Fruit fly (Drosophila melanogaster) whole organism, pupa: ENCODE data around the gene Jon66Cii.

Experiments used
- CG10348 ChIP-seq: fragments of 200-800 bp; sonication (Bioruptor generic); IDR thresholded peaks from 2 replicates; pipeline ENCODE4 v1.3.6; 2022; ENCODE audit warnings: missing biosample characterization, missing genetic modification characterization
- CG12605 ChIP-seq: fragments of 200-800 bp; sonication (Bioruptor generic); IDR thresholded peaks from 2 replicates; pipeline ENCODE4 v1.3.6; 2022; ENCODE audit warnings: missing biosample characterization, missing genetic modification characterization
- CG13204 ChIP-seq: fragments of 200-800 bp; sonication (Bioruptor generic); optimal IDR thresholded peaks from 2 replicates; lab custom pipeline; 2018; ENCODE audit warnings: missing biosample characterization, mild to moderate bottlenecking, missing genetic modification characterization, moderate library complexity
- CG14655 ChIP-seq: fragments of 200-800 bp; sonication (Bioruptor generic); optimal IDR thresholded peaks from 3 replicates; lab custom pipeline; 2017; ENCODE audit warnings: mild to moderate bottlenecking, missing biosample characterization, missing genetic modification reagents, missing genetic modification characterization
- CG15710 ChIP-seq: fragments of 200-800 bp; sonication (Bioruptor generic); optimal IDR thresholded peaks from 2 replicates; lab custom pipeline; 2018; ENCODE audit warnings: missing biosample characterization, mild to moderate bottlenecking, missing genetic modification characterization, moderate library complexity
- CG17806 ChIP-seq: fragments of 200-800 bp; sonication (Bioruptor generic); optimal IDR thresholded peaks from 2 replicates; lab custom pipeline; 2018; ENCODE audit warnings: missing biosample characterization, mild to moderate bottlenecking, missing genetic modification characterization, moderate library complexity
- CG32121 ChIP-seq: fragments of 200-800 bp; sonication (Bioruptor generic); IDR thresholded peaks from 2 replicates; pipeline ENCODE4 v1.3.6; 2022; ENCODE audit warnings: missing biosample characterization, missing genetic modification characterization
- CG34367 ChIP-seq: fragments of 200-800 bp; sonication (Bioruptor generic); optimal IDR thresholded peaks from 2 replicates; lab custom pipeline; 2018; ENCODE audit warnings: missing biosample characterization, mild to moderate bottlenecking, missing genetic modification characterization
- CG4496 ChIP-seq: fragments of 200-800 bp; sonication (Bioruptor generic); IDR thresholded peaks from 3 replicates; pipeline ENCODE4 v1.3.6; 2022; ENCODE audit warnings: missing biosample characterization, missing genetic modification characterization
- CG8159 ChIP-seq: fragments of 200-800 bp; sonication (Bioruptor generic); optimal IDR thresholded peaks from 3 replicates; lab custom pipeline; 2018; ENCODE audit warnings: missing biosample characterization, mild to moderate bottlenecking, missing genetic modification characterization, moderate library complexity
- CG8301 ChIP-seq: fragments of 200-800 bp; sonication (Bioruptor generic); optimal IDR thresholded peaks from 2 replicates; lab custom pipeline; 2018; ENCODE audit warnings: missing biosample characterization, mild to moderate bottlenecking, missing genetic modification characterization
- CG9948 ChIP-seq: fragments of 200-800 bp; sonication (Bioruptor generic); optimal IDR thresholded peaks from 2 replicates; lab custom pipeline; 2018; ENCODE audit warnings: missing biosample characterization, mild to moderate bottlenecking, missing genetic modification characterization, moderate library complexity
- D1 ChIP-seq: fragments of 200-800 bp; sonication (Bioruptor generic); optimal IDR thresholded peaks from 2 replicates; lab custom pipeline; 2018; ENCODE audit warnings: missing biosample characterization, mild to moderate bottlenecking, missing genetic modification characterization, moderate library complexity
- EcR ChIP-seq: fragments of 200-800 bp; sonication (Bioruptor generic); optimal IDR thresholded peaks from 3 replicates; lab custom pipeline; 2019; ENCODE audit warnings: missing biosample characterization, missing genetic modification characterization, mild to moderate bottlenecking, moderate library complexity, missing genetic modification reagents
- Ets98B ChIP-seq: fragments of 200-800 bp; sonication (Bioruptor generic); IDR thresholded peaks from 2 replicates; pipeline ENCODE4 v1.3.6; 2022; ENCODE audit warnings: missing biosample characterization, missing genetic modification characterization
- Pif1A ChIP-seq: fragments of 200-800 bp; sonication (Bioruptor generic); optimal IDR thresholded peaks from 3 replicates; lab custom pipeline; 2016; ENCODE audit warnings: missing biosample characterization, missing genetic modification characterization
- Pif1B ChIP-seq: fragments of 200-800 bp; sonication (Bioruptor generic); optimal IDR thresholded peaks from 3 replicates; lab custom pipeline; 2016; ENCODE audit warnings: missing biosample characterization, missing genetic modification characterization
- Snoo ChIP-seq: fragments of 200-800 bp; sonication (Bioruptor generic); optimal IDR thresholded peaks from 3 replicates; lab custom pipeline; 2017; ENCODE audit warnings: missing biosample characterization, mild to moderate bottlenecking, missing genetic modification characterization, inconsistent platforms
- fd96Ca ChIP-seq: fragments of 200-800 bp; sonication (Bioruptor generic); IDR thresholded peaks from 3 replicates; pipeline ENCODE4 v1.3.6; 2022; ENCODE audit warnings: missing biosample characterization, missing genetic modification characterization
- gl ChIP-seq: fragments of 200-800 bp; sonication (Bioruptor generic); optimal IDR thresholded peaks from 2 replicates; lab custom pipeline; 2018; ENCODE audit warnings: missing biosample characterization, mild to moderate bottlenecking, missing genetic modification characterization
- rn ChIP-seq: fragments of 200-800 bp; sonication (Bioruptor generic); IDR thresholded peaks from 2 replicates; pipeline ENCODE4 v1.3.6; 2022; ENCODE audit warnings: missing biosample characterization, missing genetic modification characterization

Gene Jon66Cii

DNA sequence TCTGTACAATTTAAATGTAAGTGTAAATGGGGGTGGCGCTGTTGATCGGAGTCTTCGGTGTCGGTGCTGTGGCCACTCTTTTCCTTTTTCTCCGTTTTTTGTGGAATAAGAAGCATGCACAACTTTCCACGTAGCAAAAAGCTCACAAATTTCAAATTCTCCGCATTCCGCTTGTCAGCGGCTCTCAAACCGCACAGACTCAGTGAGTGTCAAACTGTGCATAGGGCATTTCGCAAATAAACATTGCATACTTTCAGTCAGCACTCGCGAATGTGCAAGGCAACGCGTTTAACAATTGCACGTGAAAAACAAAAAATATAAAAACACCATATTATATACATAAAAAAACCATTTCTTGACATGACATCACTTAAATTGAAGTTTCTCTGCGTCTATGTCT is 1.5 kb upstream of the Jon66Cii start:
- TF ChIP-seq CG32121 (0 out of 2 replicates have a peak, but pooled peaks have one; percentile 15), rn (GFP tag; lab: Robert Waterston, UW) (no peak), D1 (peak; percentile 79), Ets98B (GFP tag; lab: Robert Waterston, UW) (peak; percentile 27; the same call in 1 of the 2 replicates), CG9948 (tag; lab: Kevin White, UChicago) (no peak)

- TF ChIP-seq CG4496, result no peak
These were observed 683 bp upstream of the Jon66Cii start for dm6 chr3L:8394132-8394531.

DNA sequence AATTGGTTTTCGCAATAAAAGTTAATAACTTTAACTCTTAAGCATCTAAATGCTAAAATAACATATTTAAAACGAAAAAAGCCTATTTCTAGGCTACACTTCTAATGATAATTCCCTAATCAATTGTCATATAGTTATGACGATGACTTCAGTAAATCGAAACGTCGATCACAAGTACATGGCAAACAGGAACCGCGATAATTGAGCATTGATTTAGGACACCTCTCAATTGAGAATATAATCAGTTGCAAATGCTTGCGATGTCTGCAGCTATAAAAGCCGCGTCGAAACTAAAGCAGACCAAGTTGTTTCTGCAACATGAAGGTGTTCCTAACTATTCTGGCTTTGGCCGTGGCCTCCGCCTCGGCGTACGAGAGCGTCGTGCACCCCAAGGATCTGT is 2.2 kb downstream of the Jon66Cii start, which contains the start of gene Jon66Ci:
TSS of gene Jon66Ci (plus strand) at position 301 of the 400 bp plus-strand sequence.
- no peak for TF ChIP-seq rn (GFP tag; lab: Robert Waterston, UW)
- TF ChIP-seq CG8159 (tag; lab: Kevin White, UChicago), result no peak
- TF ChIP-seq Pif1B, result no peak

DNA sequence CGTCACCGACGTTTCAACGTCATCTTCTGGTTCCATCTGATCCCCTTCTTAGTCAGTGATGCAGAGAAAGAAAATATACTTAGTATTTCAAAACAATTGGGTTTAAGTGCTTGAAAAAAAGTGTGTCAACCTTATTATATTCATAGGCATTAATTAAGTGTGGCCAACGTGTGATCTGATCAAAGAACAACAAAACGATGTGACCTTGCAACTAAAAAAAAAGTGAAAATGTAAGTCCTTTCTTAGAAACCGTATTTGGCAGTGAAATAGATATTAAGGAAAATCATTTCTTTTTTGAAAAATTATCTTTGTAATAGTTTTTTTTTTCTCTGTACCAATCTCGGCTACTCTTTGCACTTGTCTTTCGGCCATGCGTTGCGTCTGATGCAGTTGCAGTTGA is 8.4 kb downstream of the Jon66Cii start:
- TF ChIP-seq CG34367 (peak; percentile 81), CG13204 (GFP tag; lab: Kevin White, UChicago) (peak; percentile 54), Ets98B (GFP tag; lab: Robert Waterston, UW) (peak; percentile 64), rn (GFP tag; lab: Robert Waterston, UW) (no peak), CG14655 (peak; percentile 93), Snoo (peak; percentile 67), CG8301 (tag; lab: Kevin White, UChicago) (peak; percentile 91), CG4496 (peak; percentile 41; the same call in 2 of the 3 replicates), Pif1A (peak; percentile 86), D1 (peak; percentile 69), Pif1B (peak; percentile 85), CG17806 (tag; lab: Kevin White, UChicago) (peak; percentile 79), CG9948 (tag; lab: Kevin White, UChicago) (peak; percentile 86), CG15710 (peak; percentile 86), CG10348 (no peak), fd96Ca (GFP tag; lab: Robert Waterston, UW) (peak; percentile 79), CG12605 (GFP tag; lab: Robert Waterston, UW) (peak; percentile 63; the same call in 1 of the 2 replicates), CG8159 (tag; lab: Kevin White, UChicago) (peak; percentile 90), EcR (GFP tag; lab: Kevin White, UChicago) (no peak), gl (tag; lab: Kevin White, UChicago) (peak; percentile 44), CG32121 (peak; percentile 13; the same call in 1 of the 2 replicates)

DNA sequence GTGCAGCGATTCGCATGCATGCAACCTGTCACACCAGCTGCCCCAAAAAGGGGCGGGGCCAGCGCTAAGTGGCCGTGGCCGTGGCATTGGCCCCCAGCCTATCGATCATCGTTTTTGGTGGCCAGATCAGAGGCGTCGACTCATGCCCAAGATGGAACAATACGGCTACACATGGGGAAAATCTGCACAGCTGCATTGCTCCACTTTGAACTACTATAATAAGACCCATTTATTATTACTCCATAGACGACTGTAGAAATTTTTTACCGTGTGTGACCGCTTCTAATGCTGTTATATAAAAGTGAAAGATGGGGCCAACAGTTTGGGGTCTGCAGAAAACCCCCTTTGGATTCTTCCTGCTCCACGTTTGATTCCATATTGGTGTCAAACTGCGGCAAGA is 9.5 kb downstream of the Jon66Cii start:
- TF ChIP-seq CG14655, result peak; percentile 21
- TF ChIP-seq rn (GFP tag; lab: Robert Waterston, UW), result no peak
- TF ChIP-seq Pif1A, result peak; percentile 43
- no peak for TF ChIP-seq CG32121
- TF ChIP-seq CG9948 (tag; lab: Kevin White, UChicago), result no peak
- no peak for TF ChIP-seq CG34367
- no peak for TF ChIP-seq CG13204 (GFP tag; lab: Kevin White, UChicago)
- peak; percentile 32 for TF ChIP-seq CG8301 (tag; lab: Kevin White, UChicago)
- TF ChIP-seq CG15710, result no peak
- peak; percentile 30; the same call in 1 of the 3 replicates for TF ChIP-seq fd96Ca (GFP tag; lab: Robert Waterston, UW)
- TF ChIP-seq EcR (GFP tag; lab: Kevin White, UChicago), result no peak
- TF ChIP-seq CG17806 (tag; lab: Kevin White, UChicago), result no peak
- no peak for TF ChIP-seq gl (tag; lab: Kevin White, UChicago)
- TF ChIP-seq CG12605 (GFP tag; lab: Robert Waterston, UW), result no peak
- TF ChIP-seq D1, result no peak
- 0 out of 2 replicates have a peak, but pooled peaks have one; percentile 14 for TF ChIP-seq Ets98B (GFP tag; lab: Robert Waterston, UW)
- TF ChIP-seq CG10348, result 0 out of 2 replicates have a peak, but pooled peaks have one; percentile 13
- TF ChIP-seq Pif1B, result peak; percentile 12
- TF ChIP-seq Snoo, result no peak
- TF ChIP-seq CG4496, result no peak
- no peak for TF ChIP-seq CG8159 (tag; lab: Kevin White, UChicago)

DNA sequence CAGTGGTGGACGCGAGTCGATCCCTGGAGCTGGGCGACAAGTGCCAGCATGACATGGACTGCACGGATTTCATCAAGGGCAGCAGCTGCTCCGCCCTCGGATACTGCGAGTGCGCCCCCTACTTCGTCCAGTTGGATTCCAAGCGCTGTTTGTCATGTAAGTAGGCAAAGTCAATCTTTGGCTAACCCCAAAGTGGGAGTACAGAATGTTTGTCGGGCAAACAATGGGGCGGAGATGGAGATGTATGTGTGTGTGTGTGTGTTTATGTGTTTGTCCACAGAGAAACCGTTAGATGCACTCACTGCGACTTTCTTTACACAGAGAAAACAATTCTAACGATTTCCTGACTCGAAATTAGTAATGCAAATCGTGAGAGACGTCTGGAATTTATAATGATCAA is 14.3 kb downstream of the Jon66Cii start:
- TF ChIP-seq CG8159 (tag; lab: Kevin White, UChicago), result no peak
- TF ChIP-seq Ets98B (GFP tag; lab: Robert Waterston, UW), result no peak
- TF ChIP-seq gl (tag; lab: Kevin White, UChicago), result no peak
- TF ChIP-seq CG13204 (GFP tag; lab: Kevin White, UChicago), result no peak
- TF ChIP-seq CG34367, result no peak
- no peak for TF ChIP-seq CG15710
- TF ChIP-seq CG10348, result no peak
- no peak for TF ChIP-seq fd96Ca (GFP tag; lab: Robert Waterston, UW)
- TF ChIP-seq Pif1B, result no peak
- no peak for TF ChIP-seq EcR (GFP tag; lab: Kevin White, UChicago)
- TF ChIP-seq CG8301 (tag; lab: Kevin White, UChicago), result no peak
- no peak for TF ChIP-seq CG4496
- TF ChIP-seq Snoo, result no peak
- no peak for TF ChIP-seq CG17806 (tag; lab: Kevin White, UChicago)
- TF ChIP-seq Pif1A, result no peak
- TF ChIP-seq CG9948 (tag; lab: Kevin White, UChicago), result no peak
- no peak for TF ChIP-seq CG32121

- no peak for TF ChIP-seq Ets98B (GFP tag; lab: Robert Waterston, UW)
These were observed 19.3 kb downstream of the Jon66Cii start for dm6 chr3L:8374107-8374506.
